Worm (Caenorhabditis elegans) whole organism, L3 larva: ENCODE results near the gene ceh-88.

ENCODE experiments used
- R02D3.7 ChIP-seq: fragments of 150-350 bp; optimal IDR thresholded peaks from 2 replicates; lab custom pipeline; 2014; ENCODE audit warnings: missing biosample characterization, missing genetic modification characterization
- ceh-28 ChIP-seq: fragments of 150-350 bp; optimal IDR thresholded peaks from 2 replicates; lab custom pipeline; 2014; ENCODE audit warnings: missing biosample characterization, missing genetic modification reagents, missing genetic modification characterization
- daf-12 ChIP-seq: fragments of 150-350 bp; optimal IDR thresholded peaks from 2 replicates; lab custom pipeline; 2014; ENCODE audit warnings: missing biosample characterization, missing genetic modification reagents, missing genetic modification characterization
- egl-27 ChIP-seq: sonication (generic microtip); optimal IDR thresholded peaks from 4 replicates; lab custom pipeline; 2017; ENCODE audit warnings: missing biosample characterization, missing genetic modification reagents, missing genetic modification characterization
- egl-5 ChIP-seq: fragments of 150-350 bp; optimal IDR thresholded peaks from 2 replicates; lab custom pipeline; 2017; ENCODE audit warnings: missing biosample characterization, missing genetic modification reagents, missing genetic modification characterization, inconsistent platforms
- elt-2 ChIP-seq: sonication (generic microtip); optimal IDR thresholded peaks from 2 replicates; lab custom pipeline; 2016; ENCODE audit warnings: missing genetic modification reagents, mild to moderate bottlenecking, missing genetic modification characterization, missing compliant biosample characterization
- eor-1 ChIP-seq, 2 experiments: fragments of 150-350 bp; optimal IDR thresholded peaks; 2 replicates each; lab custom pipeline; 2014 to 2018; ENCODE audit warnings: missing biosample characterization in 2 of 2, missing genetic modification characterization in 2 of 2
- fkh-10 ChIP-seq: sonication (generic microtip); optimal IDR thresholded peaks from 2 replicates; lab custom pipeline; 2017; ENCODE audit warnings: missing biosample characterization, missing genetic modification reagents, missing genetic modification characterization
- fkh-2 ChIP-seq: fragments of 150-350 bp; optimal IDR thresholded peaks from 2 replicates; lab custom pipeline; 2014; ENCODE audit warnings: missing biosample characterization, missing genetic modification reagents, missing genetic modification characterization
- fos-1 ChIP-seq: fragments of 150-350 bp; optimal IDR thresholded peaks from 2 replicates; lab custom pipeline; 2014; ENCODE audit warnings: missing biosample characterization, missing genetic modification characterization
- hmg-11 ChIP-seq: sonication (generic microtip); optimal IDR thresholded peaks from 2 replicates; lab custom pipeline; 2016; ENCODE audit warnings: missing genetic modification characterization, missing compliant biosample characterization
- lin-15B ChIP-seq: fragments of 150-350 bp; optimal IDR thresholded peaks from 2 replicates; lab custom pipeline; 2014; ENCODE audit warnings: missing biosample characterization, missing genetic modification characterization
- lin-39 ChIP-seq: fragments of 150-350 bp; optimal IDR thresholded peaks from 2 replicates; lab custom pipeline; 2018; ENCODE audit warnings: missing biosample characterization, missing genetic modification reagents, missing genetic modification characterization
- lsy-12 ChIP-seq: sonication (generic microtip); optimal IDR thresholded peaks from 2 replicates; lab custom pipeline; 2016; ENCODE audit warnings: mild to moderate bottlenecking, missing genetic modification characterization, missing compliant biosample characterization
- mdl-1 ChIP-seq: fragments of 150-350 bp; optimal IDR thresholded peaks from 2 replicates; lab custom pipeline; 2014; ENCODE audit warnings: missing biosample characterization, missing genetic modification characterization
- mml-1 ChIP-seq: fragments of 150-350 bp; sonication (generic microtip); optimal IDR thresholded peaks from 3 replicates; lab custom pipeline; 2014; ENCODE audit warnings: missing biosample characterization, missing genetic modification characterization
- nfya-1 ChIP-seq: sonication (generic microtip); optimal IDR thresholded peaks from 2 replicates; lab custom pipeline; 2017; ENCODE audit warnings: missing genetic modification characterization, mild to moderate bottlenecking, missing compliant biosample characterization, antibody characterized with exemption, moderate library complexity; ENCODE audit not compliant: insufficient read depth
- nhr-23 ChIP-seq: fragments of 150-350 bp; optimal IDR thresholded peaks from 2 replicates; lab custom pipeline; 2014; ENCODE audit warnings: missing biosample characterization, missing genetic modification reagents, missing genetic modification characterization
- nhr-25 ChIP-seq: sonication (generic microtip); optimal IDR thresholded peaks from 2 replicates; lab custom pipeline; 2017; ENCODE audit warnings: missing biosample characterization, missing genetic modification characterization
- nhr-43 ChIP-seq: sonication (generic microtip); optimal IDR thresholded peaks from 2 replicates; lab custom pipeline; 2016; ENCODE audit warnings: mild to moderate bottlenecking, missing genetic modification characterization, missing compliant biosample characterization; ENCODE audit not compliant: poor library complexity, severe bottlenecking
- nhr-76 ChIP-seq: fragments of 150-350 bp; sonication (generic microtip); optimal IDR thresholded peaks from 5 replicates; lab custom pipeline; 2014; ENCODE audit warnings: missing biosample characterization, missing genetic modification characterization
- nhr-77 ChIP-seq: fragments of 150-350 bp; optimal IDR thresholded peaks from 2 replicates; lab custom pipeline; 2014; ENCODE audit warnings: missing biosample characterization, missing genetic modification characterization
- pqm-1 ChIP-seq: fragments of 150-350 bp; optimal IDR thresholded peaks from 2 replicates; lab custom pipeline; 2017; ENCODE audit warnings: missing biosample characterization, missing genetic modification characterization, inconsistent platforms
- skn-1 ChIP-seq: fragments of 150-350 bp; optimal IDR thresholded peaks from 2 replicates; lab custom pipeline; 2014; ENCODE audit warnings: missing biosample characterization, missing genetic modification characterization
- tbx-2 ChIP-seq: sonication (generic microtip); optimal IDR thresholded peaks from 2 replicates; lab custom pipeline; 2016; ENCODE audit warnings: mild to moderate bottlenecking, missing genetic modification characterization, missing compliant biosample characterization
- unc-39 ChIP-seq: sonication (generic microtip); optimal IDR thresholded peaks from 4 replicates; lab custom pipeline; 2017; ENCODE audit warnings: missing biosample characterization, missing genetic modification characterization
- zag-1 ChIP-seq: fragments of 150-350 bp; optimal IDR thresholded peaks from 2 replicates; lab custom pipeline; 2014; ENCODE audit warnings: missing biosample characterization, missing genetic modification characterization
- ztf-4 ChIP-seq: fragments of 150-350 bp; optimal IDR thresholded peaks from 2 replicates; lab custom pipeline; 2014; ENCODE audit warnings: missing biosample characterization, missing genetic modification characterization

ceh-88 gene

DNA sequence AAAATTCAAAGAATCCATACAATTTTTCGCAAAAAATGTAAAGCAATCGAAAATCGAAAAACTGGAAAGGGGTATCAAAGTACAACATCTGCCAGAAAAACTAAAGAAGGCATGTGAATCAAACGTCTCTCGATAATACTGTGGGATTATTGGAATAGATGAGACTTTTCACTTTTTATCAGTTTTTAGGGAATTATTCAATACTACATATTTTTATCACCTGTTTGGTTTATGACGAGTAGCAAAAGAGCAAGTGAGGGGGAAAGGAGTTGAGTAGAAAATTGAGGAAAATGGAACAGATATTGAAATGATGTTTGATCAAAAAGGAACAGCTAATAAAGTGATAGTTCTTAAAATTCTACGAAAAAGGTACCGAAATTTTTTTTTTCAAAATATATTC lies 35.9 kb upstream of the ceh-88 start:
- TF ChIP-seq pqm-1 (tag; lab: Kevin White, UChicago): peak; percentile 55
- no peak for TF ChIP-seq lsy-12 (tag; lab: Kevin White, UChicago)
- peak; percentile 59 for TF ChIP-seq elt-2 (tag; lab: Kevin White, UChicago)

DNA sequence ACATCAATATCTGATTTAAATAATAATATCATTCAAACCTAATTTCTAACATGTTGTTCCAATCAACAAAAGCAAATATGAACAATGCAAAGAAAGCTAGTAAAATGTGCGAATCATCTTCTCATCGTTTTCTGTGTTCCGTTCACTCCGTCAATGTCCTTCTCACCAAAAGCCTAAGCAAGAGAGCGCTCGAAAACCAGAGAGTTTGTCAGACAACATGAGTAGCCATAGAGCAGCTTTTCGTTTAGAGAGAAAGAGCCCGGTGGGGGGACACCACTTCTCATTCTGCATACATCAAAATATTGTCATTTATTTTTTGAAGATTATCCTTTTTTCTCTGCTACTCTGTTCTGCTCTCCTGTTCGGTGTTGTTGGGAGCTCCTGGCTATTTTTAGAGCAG lies 35.3 kb upstream of the ceh-88 start:
- no peak for TF ChIP-seq nhr-23 (tag; lab: Kevin White, UChicago)
- no peak for TF ChIP-seq eor-1 (tag; optimal IDR thresholded peaks at IDR 0.05; lab: Kevin White, UChicago)
- no peak for TF ChIP-seq lsy-12 (tag; lab: Kevin White, UChicago)
- TF ChIP-seq nhr-76 (tag; lab: Kevin White, UChicago): no peak
- TF ChIP-seq fkh-10 (GFP tag; lab: Kevin White, UChicago): no peak
- peak; percentile 40 for TF ChIP-seq hmg-11
- TF ChIP-seq egl-5 (tag; lab: Kevin White, UChicago): peak; percentile 71
- peak; percentile 32 for TF ChIP-seq lin-15B (tag; lab: Kevin White, UChicago)
- peak; percentile 72 for TF ChIP-seq lin-39
- no peak for TF ChIP-seq zag-1 (tag; lab: Kevin White, UChicago)

DNA sequence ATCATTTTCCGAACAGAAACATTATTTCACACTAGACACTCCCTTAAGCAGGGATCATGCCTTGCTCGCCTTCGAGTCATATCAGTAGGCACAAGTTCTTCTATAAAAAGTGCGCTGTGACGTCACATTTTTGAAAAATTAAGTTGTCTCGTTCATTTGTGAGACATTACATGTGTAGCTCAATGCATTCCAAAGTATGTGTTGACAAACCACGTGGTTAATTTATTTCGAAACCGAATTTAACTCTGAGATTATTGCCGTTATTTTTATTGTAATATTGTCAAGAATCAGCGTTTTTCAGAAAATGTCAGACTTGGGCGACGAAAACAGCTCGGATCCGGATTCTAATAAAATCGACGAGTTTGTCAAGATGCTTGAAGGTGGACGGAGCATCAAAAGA lies 34.5 kb upstream of the ceh-88 start, which contains the start of gene T28F3.5:
TSS of gene T28F3.5 (plus strand) at position 301 of the 400 bp plus-strand sequence.
- TF ChIP-seq mml-1 (tag; lab: Kevin White, UChicago): no peak

DNA sequence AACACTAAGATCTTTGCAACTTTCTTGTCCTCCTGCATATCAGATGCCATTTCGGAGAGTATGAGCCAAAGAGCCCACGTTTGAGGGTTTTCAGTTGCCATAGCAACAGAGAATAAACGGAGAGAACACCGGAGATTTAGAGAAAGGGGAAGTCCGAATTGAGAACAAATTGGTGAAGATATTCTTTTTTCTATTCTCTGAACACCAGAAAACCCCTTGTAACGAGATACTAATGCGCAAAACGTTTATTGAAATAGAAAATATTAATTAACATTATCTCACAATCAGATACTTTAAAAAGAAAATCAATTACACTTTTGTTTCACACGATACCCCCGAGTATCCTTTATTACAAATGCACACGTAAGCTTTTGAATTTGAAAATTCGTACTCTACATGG lies 27.1 kb upstream of the ceh-88 start, which contains the start of gene ifta-2:
TSS of gene ifta-2 (minus strand) at position 101 of the 400 bp plus-strand sequence.
- TF ChIP-seq daf-12 (tag; lab: Kevin White, UChicago) (no peak), nhr-25 (tag; lab: Kevin White, UChicago) (no peak), egl-27 (tag; lab: Kevin White, UChicago) (no peak), pqm-1 (tag; lab: Kevin White, UChicago) (no peak), lin-39 (no peak), R02D3.7 (tag; lab: Kevin White, UChicago) (no peak), ceh-28 (tag; lab: Kevin White, UChicago) (no peak), fkh-10 (GFP tag; lab: Kevin White, UChicago) (no peak), zag-1 (tag; lab: Kevin White, UChicago) (no peak), nhr-23 (tag; lab: Kevin White, UChicago) (no peak), egl-5 (tag; lab: Kevin White, UChicago) (no peak), skn-1 (tag; lab: Kevin White, UChicago) (no peak)

DNA sequence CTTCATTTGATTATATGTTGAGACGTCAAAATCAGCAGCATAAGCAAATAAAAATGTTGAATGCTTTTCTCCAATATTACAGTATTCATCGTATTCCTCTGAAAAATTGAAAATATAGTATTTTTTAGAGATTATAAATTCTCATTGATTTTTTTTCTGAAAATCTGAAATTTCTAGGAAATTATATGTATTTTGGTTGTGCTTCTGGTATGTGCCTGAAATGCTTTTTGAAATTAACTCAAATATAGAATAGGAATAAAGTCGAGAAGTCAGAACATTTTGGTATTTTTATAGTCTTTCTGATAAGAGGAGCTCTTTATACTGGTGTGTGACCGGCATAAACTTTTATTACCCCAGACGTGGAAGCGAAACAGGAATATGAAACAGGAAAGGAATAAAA lies 21.8 kb upstream of the ceh-88 start, which contains the start of gene T28F3.8:
TSS of gene T28F3.8 (minus strand) at position 101 of the 400 bp plus-strand sequence.
- TF ChIP-seq elt-2 (tag; lab: Kevin White, UChicago): peak; percentile 26

DNA sequence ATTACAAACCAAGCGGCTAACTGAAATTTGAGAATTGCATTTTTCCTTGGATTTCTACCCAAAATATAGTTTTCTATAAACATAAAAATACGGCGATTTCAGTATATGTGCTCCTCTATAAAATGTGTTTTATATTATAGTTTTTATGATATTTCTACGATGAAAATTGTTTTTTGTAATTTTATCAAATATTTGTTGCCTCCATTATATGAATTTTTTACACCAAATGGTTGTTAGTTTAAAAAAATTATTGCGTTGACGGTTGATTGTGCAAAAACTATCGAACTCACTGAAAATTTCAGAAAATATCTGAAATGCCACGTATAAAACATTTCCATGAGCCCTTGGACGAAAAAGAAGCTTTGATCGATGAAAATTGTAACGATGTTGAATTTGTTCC lies 20.8 kb upstream of the ceh-88 start, which contains the start of gene T28F3.9:
TSS of gene T28F3.9 (plus strand) at position 301 of the 400 bp plus-strand sequence.
- no peak for TF ChIP-seq ztf-4 (tag; lab: Kevin White, UChicago)

DNA sequence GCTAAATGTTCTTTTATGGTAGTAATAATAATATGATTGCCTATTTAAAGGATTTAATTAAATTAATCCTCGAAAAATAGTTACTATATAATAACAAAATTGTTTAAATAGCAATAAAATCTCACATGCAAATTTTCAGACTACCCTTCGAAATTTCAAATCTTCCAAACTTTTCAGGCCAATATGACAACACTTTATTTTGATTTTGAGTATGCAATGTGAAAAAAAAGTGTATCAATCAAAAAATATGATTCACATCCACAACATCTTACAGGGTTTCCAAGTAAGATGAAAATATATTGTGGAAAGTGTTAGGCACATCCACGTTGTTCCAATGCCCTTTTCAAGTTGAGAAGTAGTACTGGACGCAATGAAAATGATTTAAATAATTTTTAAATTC lies 17.1 kb upstream of the ceh-88 start, which contains the start of gene snf-9:
TSS of gene snf-9 (plus strand) at position 301 of the 400 bp plus-strand sequence.
- no peak for TF ChIP-seq fkh-2 (tag; lab: Kevin White, UChicago)
- TF ChIP-seq ceh-28 (tag; lab: Kevin White, UChicago): no peak
- TF ChIP-seq unc-39 (tag; lab: Kevin White, UChicago): no peak
- no peak for TF ChIP-seq lsy-12 (tag; lab: Kevin White, UChicago)
- no peak for TF ChIP-seq nhr-77
- no peak for TF ChIP-seq fos-1 (tag; lab: Kevin White, UChicago)
- TF ChIP-seq, all 47 proteins: peak for 0

DNA sequence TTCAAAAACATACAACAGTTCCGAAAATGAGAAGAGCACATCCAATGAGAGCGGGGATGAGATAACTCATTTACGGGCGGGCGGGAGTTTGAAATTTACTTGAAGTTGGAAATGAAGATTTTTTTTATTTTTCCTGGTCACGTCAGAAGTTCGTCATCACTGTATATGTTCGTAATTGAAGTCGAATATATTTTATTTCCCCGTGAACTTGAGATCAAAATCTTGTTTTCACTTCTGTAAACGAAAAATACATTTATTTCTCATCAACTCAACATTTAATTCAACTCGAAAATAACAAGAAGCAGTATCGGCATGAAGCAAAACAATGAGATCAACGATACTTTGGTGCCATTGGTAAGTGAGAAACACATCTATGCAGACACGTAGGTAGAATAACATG lies 12.6 kb upstream of the ceh-88 start, which contains the start of gene C49C3.20:
TSS of gene C49C3.20 (minus strand) at position 101 of the 400 bp plus-strand sequence.
- TF ChIP-seq fos-1 (tag; lab: Kevin White, UChicago): no peak

DNA sequence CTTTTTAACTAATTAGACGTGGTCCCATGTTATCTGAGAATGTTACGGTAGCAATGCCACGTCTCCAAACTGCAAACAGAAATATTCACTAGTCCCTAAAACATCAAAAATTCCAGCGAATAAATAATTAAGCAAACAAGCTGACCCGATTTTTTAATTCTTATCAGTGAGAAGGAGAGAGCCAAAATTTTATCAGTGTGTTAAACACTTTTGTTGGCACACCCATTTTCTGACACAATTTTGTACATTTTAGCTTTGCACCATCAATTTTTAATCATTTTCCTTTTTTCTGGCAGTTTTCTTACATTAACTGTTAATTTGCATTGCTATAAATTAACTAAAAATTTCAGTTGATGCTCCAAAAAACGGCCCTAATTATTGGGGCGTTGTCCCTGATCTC lies 8.5 kb upstream of the ceh-88 start, which contains the start of gene C49C3.4:
TSS of gene C49C3.4 (plus strand) at position 351 of the 400 bp plus-strand sequence.
- no peak for TF ChIP-seq mdl-1 (tag; lab: Kevin White, UChicago)
- no peak for TF ChIP-seq daf-12 (tag; lab: Kevin White, UChicago)
- peak; percentile 20 for TF ChIP-seq pqm-1 (tag; lab: Kevin White, UChicago)
- no peak for TF ChIP-seq fkh-10 (GFP tag; lab: Kevin White, UChicago)
- TF ChIP-seq nfya-1 (tag; lab: Kevin White, UChicago): no peak
- no peak for TF ChIP-seq ceh-28 (tag; lab: Kevin White, UChicago)
- peak; percentile 70 for TF ChIP-seq elt-2 (tag; lab: Kevin White, UChicago)
- TF ChIP-seq fos-1 (tag; lab: Kevin White, UChicago): no peak
- TF ChIP-seq nhr-43 (tag; lab: Kevin White, UChicago): no peak
- TF ChIP-seq nhr-23 (tag; lab: Kevin White, UChicago): no peak
- no peak for TF ChIP-seq tbx-2 (tag; lab: Kevin White, UChicago)
- TF ChIP-seq mml-1 (tag; lab: Kevin White, UChicago): no peak
